Fruit fly (Drosophila melanogaster): Measurements from ENCODE around the gene VhaM9.7-a.

The VhaM9.7-a gene

dm6 chr3L:4269920-4270319 lies 7.4 kb downstream of the VhaM9.7-a start (continued):
- TF ChIP-seq CG10565 (GFP tag; optimal IDR thresholded peaks at IDR 0.05) (no peak), fd102C (GFP tag; optimal IDR thresholded peaks at IDR 0.05) (no peak), CG8359 (GFP tag; optimal IDR thresholded peaks at IDR 0.05; ENCODE audit: borderline replicate concordance) (peak; percentile 15), Abd-B (GFP tag; optimal IDR thresholded peaks at IDR 0.05) (peak; percentile 65), CG12942 (GFP tag; optimal IDR thresholded peaks at IDR 0.05) (peak; percentile 16), stwl (tag; optimal IDR thresholded peaks at IDR 0.05) (no peak), exex (tag; optimal IDR thresholded peaks at IDR 0.05) (peak; percentile 1), Deaf1 (tag; optimal IDR thresholded peaks at IDR 0.05) (no peak), Usf (GFP tag; optimal IDR thresholded peaks at IDR 0.05) (peak; percentile 15), CG12071 (GFP tag; optimal IDR thresholded peaks at IDR 0.05) (peak; percentile 56), CG6765 (GFP tag; optimal IDR thresholded peaks at IDR 0.05) (peak; percentile 49), bigmax (GFP tag; optimal IDR thresholded peaks at IDR 0.05) (no peak), CG5180 (GFP tag; optimal IDR thresholded peaks at IDR 0.05) (peak; percentile 56), Antp (GFP tag; optimal IDR thresholded peaks at IDR 0.05) (no peak), Ssrp (tag; optimal IDR thresholded peaks at IDR 0.05) (peak; percentile 72), inv (GFP tag; IDR thresholded peaks at IDR 0.05; ENCODE audit: partially characterized antibody) (no peak), CG10431 (GFP tag; optimal IDR thresholded peaks at IDR 0.05) (peak; percentile 66), slbo (GFP tag; IDR thresholded peaks at IDR 0.05) (no peak; the same call in none of the 2 replicates), Hr3 (GFP tag; optimal IDR thresholded peaks at IDR 0.05) (peak; percentile 66), Hr78 (GFP tag; optimal IDR thresholded peaks at IDR 0.05) (peak in 1 of 2 experiments; percentile 45), Ets97D (GFP tag; optimal IDR thresholded peaks at IDR 0.05) (no peak), HHEX (GFP tag; optimal IDR thresholded peaks at IDR 0.05) (peak; percentile 40), CG11456 (GFP tag; IDR thresholded peaks at IDR 0.05) (0 out of 3 replicates have a peak, but pooled peaks have one; percentile 28), ssp (GFP tag; IDR thresholded peaks at IDR 0.05) (peak; percentile 39; the same call in 1 of the 2 replicates), CG4424 (GFP tag; optimal IDR thresholded peaks at IDR 0.05) (peak; percentile 48), dan (GFP tag; IDR thresholded peaks at IDR 0.05) (no peak), Sin3A (optimal IDR thresholded peaks at IDR 0.05) (no peak), CG4328 (GFP tag; optimal IDR thresholded peaks at IDR 0.05) (peak; percentile 44), CG1602 (GFP tag; optimal IDR thresholded peaks at IDR 0.05) (peak; percentile 49), Lhr (GFP tag; optimal IDR thresholded peaks at IDR 0.05) (peak; percentile 15), CG5245 (GFP tag; optimal IDR thresholded peaks at IDR 0.05) (peak; percentile 34), lmd (GFP tag; IDR thresholded peaks at IDR 0.05) (peak; percentile 66), nom (GFP tag; optimal IDR thresholded peaks at IDR 0.05) (peak; percentile 48), esg (GFP tag; conservative IDR thresholded peaks at IDR 0.05) (peak; percentile 65), HLH3B (GFP tag; IDR thresholded peaks at IDR 0.05) (peak; percentile 70), CG17361 (GFP tag; IDR thresholded peaks at IDR 0.05) (peak; percentile 86), Side (GFP tag; optimal IDR thresholded peaks at IDR 0.05) (no peak), so (GFP tag; IDR thresholded peaks at IDR 0.05) (peak; percentile 59; the same call in 2 of the 3 replicates), CG7556 (GFP tag; optimal IDR thresholded peaks at IDR 0.05) (peak; percentile 78), BtbVII (GFP tag; optimal IDR thresholded peaks at IDR 0.05) (peak; percentile 73), CG3281 (GFP tag; optimal IDR thresholded peaks at IDR 0.05) (peak; percentile 75), Nf-YB (GFP tag; optimal IDR thresholded peaks at IDR 0.05) (peak; percentile 60), sens (GFP tag) (peak; percentile 55), Adf1 (GFP tag; IDR thresholded peaks at IDR 0.05) (no peak), scrt (GFP tag; optimal IDR thresholded peaks at IDR 0.05) (peak; percentile 58), CG4617 (GFP tag; optimal IDR thresholded peaks at IDR 0.05; ENCODE audit: borderline replicate concordance) (no peak), CG14710 (tag; optimal IDR thresholded peaks at IDR 0.05) (peak; percentile 73), zfh2 (GFP tag; optimal IDR thresholded peaks at IDR 0.05) (no peak), CG2199 (GFP tag; IDR thresholded peaks at IDR 0.05) (0 out of 3 replicates have a peak, but pooled peaks have one; percentile 40), Asciz (GFP tag; optimal IDR thresholded peaks at IDR 0.05) (peak; percentile 72)
